Fruit fly (Drosophila melanogaster): ENCODE data around the gene eIF2D.

Gene eIF2D

DNA sequence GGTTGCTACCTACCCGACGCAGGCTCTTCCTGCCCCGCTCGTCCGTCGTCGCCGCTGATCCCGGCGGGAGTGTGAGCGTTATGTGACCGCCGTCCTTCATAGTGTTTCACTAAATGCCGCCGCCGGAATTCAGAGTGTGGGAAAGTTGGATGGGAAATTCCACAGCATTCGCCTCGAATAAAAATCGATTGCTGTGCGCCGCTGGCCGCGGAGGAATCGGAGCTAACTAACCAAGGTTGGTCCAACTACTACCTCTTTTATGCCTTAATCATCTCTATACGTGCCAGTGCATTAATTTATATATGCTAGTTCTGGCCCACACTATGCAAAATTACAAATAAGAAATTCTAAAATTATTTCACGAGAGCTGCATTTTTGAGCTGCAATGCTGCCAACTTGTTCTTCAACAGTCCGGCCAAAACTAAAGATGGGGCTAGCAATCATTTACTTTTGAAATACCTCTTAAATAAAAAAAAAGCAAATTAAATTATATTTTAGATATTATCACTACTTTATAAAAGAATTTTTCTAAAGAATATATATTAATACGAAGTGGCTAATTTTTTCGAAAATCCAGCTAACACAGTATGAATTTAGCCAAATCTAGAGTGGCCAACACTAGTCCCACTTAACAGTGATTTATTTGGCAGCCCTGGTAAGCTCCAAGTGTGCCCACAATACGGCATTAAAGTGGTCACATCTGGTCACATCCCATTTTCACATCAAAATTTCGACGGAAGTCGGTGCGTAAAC is 39.0 kb downstream of the eIF2D start, which contains the start of the genes alpha-Man-Ib and Pdhb (continued):
- no peak for TF ChIP-seq CG4282 (GFP tag; optimal IDR thresholded peaks at IDR 0.05)
- TF ChIP-seq D19B (GFP tag; optimal IDR thresholded peaks at IDR 0.05), result peak; percentile 50
- peak; percentile 93 for TF ChIP-seq CG3847 (GFP tag; IDR thresholded peaks at IDR 0.05)
- TF ChIP-seq CG17385 (GFP tag; optimal IDR thresholded peaks at IDR 0.05), result peak; percentile 64
- peak; percentile 42 for TF ChIP-seq CG17802 (tag; optimal IDR thresholded peaks at IDR 0.05)

DNA sequence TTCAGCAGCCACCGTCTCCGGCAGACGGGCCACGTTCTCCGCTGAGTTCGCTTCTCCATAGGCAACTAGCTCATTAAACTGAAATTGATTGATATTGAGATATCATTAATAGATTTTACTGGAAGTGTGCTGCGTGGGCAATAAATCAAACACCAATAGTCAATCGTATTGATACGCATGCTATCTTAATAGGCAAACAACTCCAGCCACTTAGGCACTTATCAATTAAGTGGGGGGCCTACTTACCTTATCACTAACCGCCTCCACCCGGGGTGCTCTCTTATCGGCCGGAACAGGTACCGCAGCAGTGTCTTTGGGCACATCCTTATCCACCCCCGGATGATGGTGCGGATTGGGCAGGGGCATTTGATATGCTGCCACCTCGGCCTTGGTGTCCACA is 39.8 kb downstream of the eIF2D start:
- TF ChIP-seq Vsx1 (GFP tag; optimal IDR thresholded peaks at IDR 0.05) (peak; percentile 99), zf30C (GFP tag; optimal IDR thresholded peaks at IDR 0.05) (no peak), GATAe (GFP tag; conservative IDR thresholded peaks at IDR 0.05) (peak; percentile 87; the same call in 1 of the 2 replicates), sens-2 (GFP tag; IDR thresholded peaks at IDR 0.05) (0 out of 2 replicates have a peak, but pooled peaks have one; percentile 20), grn (GFP tag; optimal IDR thresholded peaks at IDR 0.05) (peak; percentile 97), CG12769 (tag; optimal IDR thresholded peaks at IDR 0.05) (no peak), p53 (GFP tag; optimal IDR thresholded peaks at IDR 0.05) (no peak), corto (GFP tag; optimal IDR thresholded peaks at IDR 0.05) (no peak), CG18599 (GFP tag; optimal IDR thresholded peaks at IDR 0.05) (peak; percentile 74), run (tag; optimal IDR thresholded peaks at IDR 0.05) (no peak), HmgZ (tag; optimal IDR thresholded peaks at IDR 0.05) (peak; percentile 1), exex (tag; optimal IDR thresholded peaks at IDR 0.05) (peak; percentile 100), CG34376 (GFP tag; optimal IDR thresholded peaks at IDR 0.05) (peak; percentile 70), gro (GFP tag; optimal IDR thresholded peaks at IDR 0.05) (peak; percentile 88), CG12942 (GFP tag; optimal IDR thresholded peaks at IDR 0.05) (no peak), otp (GFP tag; IDR thresholded peaks at IDR 0.05) (0 out of 3 replicates have a peak, but pooled peaks have one; percentile 22), ci (GFP tag; IDR thresholded peaks at IDR 0.05) (0 out of 3 replicates have a peak, but pooled peaks have one; percentile 19), lab (GFP tag; optimal IDR thresholded peaks at IDR 0.05) (peak; percentile 90), Jarid2 (GFP tag; optimal IDR thresholded peaks at IDR 0.05) (peak; percentile 29), CG10543 (GFP tag; optimal IDR thresholded peaks at IDR 0.05) (peak; percentile 38), vnd (GFP tag; IDR thresholded peaks at IDR 0.05; ENCODE audit: partially characterized antibody) (0 out of 3 replicates have a peak, but pooled peaks have one; percentile 48), nmo (GFP tag; optimal IDR thresholded peaks at IDR 0.05) (no peak), sug (tag; optimal IDR thresholded peaks at IDR 0.05) (peak; percentile 99), Hey (tag; optimal IDR thresholded peaks at IDR 0.05) (peak; percentile 98), CG17912 (GFP tag; optimal IDR thresholded peaks at IDR 0.05) (no peak), mirr (GFP tag; optimal IDR thresholded peaks at IDR 0.05) (peak; percentile 97), BEAF-32 (GFP tag; optimal IDR thresholded peaks at IDR 0.05) (no peak)

DNA sequence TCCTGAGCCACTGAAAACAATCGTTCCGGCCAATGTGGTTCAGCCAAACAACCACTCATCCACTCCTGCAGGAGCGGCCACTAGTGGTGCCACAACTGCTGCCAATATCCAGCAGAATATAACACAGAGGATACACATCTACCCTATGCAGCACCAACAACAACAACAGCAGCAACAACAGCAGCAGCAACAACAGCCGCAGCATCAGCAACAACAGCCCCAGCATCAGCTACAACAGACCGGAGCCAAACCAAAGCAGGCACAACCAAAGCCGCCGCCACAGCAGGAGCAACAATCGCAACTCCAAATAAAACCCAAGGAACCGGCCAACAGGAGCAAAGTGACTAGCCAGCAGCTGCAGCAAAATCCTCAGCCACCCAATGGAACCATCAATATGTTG is 48.4 kb downstream of the eIF2D start:
- TF ChIP-seq CG9932 (GFP tag; IDR thresholded peaks at IDR 0.05) (no peak), CG16863 (GFP tag; optimal IDR thresholded peaks at IDR 0.05) (no peak), CG4360 (GFP tag; IDR thresholded peaks at IDR 0.05) (0 out of 2 replicates have a peak, but pooled peaks have one; percentile 35), tll (GFP tag; optimal IDR thresholded peaks at IDR 0.05) (no peak), Dfd (GFP tag; optimal IDR thresholded peaks at IDR 0.05) (peak in 1 of 2 experiments; percentile 66)

Measured in whole organism, embryonic.